Fruit fly (Drosophila melanogaster) whole organism, wandering third instar larva: ENCODE results near the gene vers.

Experiments used
- Abd-B ChIP-seq: fragments of >200 bp; optimal IDR thresholded peaks from 2 replicates; lab custom pipeline; 2017; ENCODE audit warnings: missing biosample characterization, missing genetic modification characterization
- OdsH ChIP-seq: fragments of 200-800 bp; sonication (Bioruptor generic); optimal IDR thresholded peaks from 2 replicates; lab custom pipeline; 2016; ENCODE audit warnings: missing biosample characterization, mild to moderate bottlenecking, missing genetic modification characterization
- ey ChIP-seq: fragments of 200-800 bp; sonication (Bioruptor generic); optimal IDR thresholded peaks from 2 replicates; lab custom pipeline; 2016; ENCODE audit warnings: missing biosample characterization, missing genetic modification characterization
- jim ChIP-seq: fragments of 175-275, 200-325 bp; sonication (Bioruptor generic); optimal IDR thresholded peaks from 2 replicates; lab custom pipeline; 2016; ENCODE audit warnings: missing biosample characterization, mild to moderate bottlenecking, missing genetic modification characterization
- lola ChIP-seq: fragments of >200 bp; optimal IDR thresholded peaks from 2 replicates; lab custom pipeline; 2017; ENCODE audit warnings: missing biosample characterization, missing genetic modification characterization
- psq ChIP-seq: fragments of 200-800 bp; sonication (Bioruptor generic); optimal IDR thresholded peaks from 3 replicates; lab custom pipeline; 2017; ENCODE audit warnings: missing biosample characterization, mild to moderate bottlenecking, missing genetic modification characterization, moderate library complexity

dm6 chr3L:12083092-12083680, 32.7 kb upstream of the vers start:
- TF ChIP-seq ey (no peak), lola (GFP tag; lab: Kevin White, UChicago) (no peak), OdsH (GFP tag; lab: Kevin White, UChicago) (no peak), psq (GFP tag; lab: Kevin White, UChicago) (no peak), jim (GFP tag; lab: Kevin White, UChicago) (no peak), Abd-B (GFP tag; lab: Kevin White, UChicago) (no peak)
